Fruit fly (Drosophila melanogaster) whole organism, wandering third instar larva: Measurements from ENCODE around the gene Rpn12.

Source experiments
- Dfd ChIP-seq: fragments of >200 bp; optimal IDR thresholded peaks from 2 replicates; lab custom pipeline; 2017; ENCODE audit warnings: missing biosample characterization, missing genetic modification characterization
- Hnf4 ChIP-seq: fragments of 200-800 bp; sonication (Bioruptor generic); optimal IDR thresholded peaks from 2 replicates; lab custom pipeline; 2016; ENCODE audit warnings: missing biosample characterization, mild to moderate bottlenecking, missing genetic modification characterization
- Hr78 ChIP-seq: fragments of >200 bp; optimal IDR thresholded peaks from 2 replicates; lab custom pipeline; 2017; ENCODE audit warnings: missing biosample characterization, missing genetic modification characterization
- OdsH ChIP-seq: fragments of 200-800 bp; sonication (Bioruptor generic); optimal IDR thresholded peaks from 2 replicates; lab custom pipeline; 2016; ENCODE audit warnings: missing biosample characterization, mild to moderate bottlenecking, missing genetic modification characterization
- dmrt93B ChIP-seq: fragments of 200-800 bp; sonication (Bioruptor generic); optimal IDR thresholded peaks from 2 replicates; lab custom pipeline; 2018; ENCODE audit warnings: missing biosample characterization, mild to moderate bottlenecking, missing genetic modification characterization
- fru ChIP-seq: fragments of 200-800 bp; sonication (Bioruptor generic); optimal IDR thresholded peaks from 3 replicates; lab custom pipeline; 2016; ENCODE audit warnings: missing biosample characterization, mild to moderate bottlenecking, missing genetic modification characterization
- h ChIP-seq: fragments of 200-800 bp; sonication (Bioruptor generic); optimal IDR thresholded peaks from 3 replicates; lab custom pipeline; 2016; ENCODE audit warnings: missing biosample characterization, mild to moderate bottlenecking, missing genetic modification characterization
- lola ChIP-seq: fragments of >200 bp; optimal IDR thresholded peaks from 2 replicates; lab custom pipeline; 2017; ENCODE audit warnings: missing biosample characterization, missing genetic modification characterization
- sage ChIP-seq: fragments of 200-800 bp; sonication (Bioruptor generic); optimal IDR thresholded peaks from 2 replicates; lab custom pipeline; 2016; ENCODE audit warnings: missing biosample characterization, mild to moderate bottlenecking, missing genetic modification characterization
- usp ChIP-seq: fragments of >200 bp; optimal IDR thresholded peaks from 2 replicates; lab custom pipeline; 2017; ENCODE audit warnings: missing biosample characterization, missing genetic modification characterization

dm6 chr3L:16586989-16587388 is 4.2 kb downstream of the Rpn12 start, which contains the start of the genes Syx8 and CG32163:
- TF ChIP-seq dmrt93B (GFP tag; lab: Kevin White, UChicago) (no peak), sage (GFP tag; lab: Kevin White, UChicago) (no peak), OdsH (GFP tag; lab: Kevin White, UChicago) (no peak), fru (no peak), Hr78 (no peak), lola (GFP tag; lab: Kevin White, UChicago) (no peak), usp (GFP tag; lab: Kevin White, UChicago) (no peak), Dfd (GFP tag; lab: Kevin White, UChicago) (no peak), Hnf4 (no peak), h (no peak)
